Fruit fly (Drosophila melanogaster) whole organism, embryonic: ENCODE data around the gene CG32087.
A peak's percentile ranks its signal among the peaks of the same experiment; 100 is the strongest.

ENCODE experiments used
- Awh ChIP-seq: fragments of 200-800 bp; sonication (Bioruptor generic); IDR thresholded peaks from 2 replicates; pipeline ENCODE4, ENCODE4 v1.3.6; 2022; ENCODE audit warnings: missing biosample characterization, missing genetic modification characterization
- Bteb2 ChIP-seq: fragments of 200-800 bp; sonication (Bioruptor generic); optimal IDR thresholded peaks from 2 replicates; lab custom pipeline; 2016; ENCODE audit warnings: missing biosample characterization, missing genetic modification characterization
- CG10147 ChIP-seq: fragments of 200-800 bp; sonication (Bioruptor generic); optimal IDR thresholded peaks from 2 replicates; lab custom pipeline; 2019; ENCODE audit warnings: missing biosample characterization, mild to moderate bottlenecking, missing genetic modification characterization, moderate library complexity
- CG1024 ChIP-seq: fragments of 200-800 bp; sonication (Bioruptor generic); IDR thresholded peaks from 2 replicates; pipeline ENCODE4 v1.3.6; 2022; ENCODE audit warnings: missing biosample characterization, missing genetic modification characterization
- CG10431 ChIP-seq: fragments of 200-800 bp; sonication (Bioruptor generic); optimal IDR thresholded peaks from 3 replicates; lab custom pipeline; 2018; ENCODE audit warnings: missing biosample characterization, mild to moderate bottlenecking, missing genetic modification characterization
- CG10462 ChIP-seq: fragments of 200-800 bp; sonication (Bioruptor generic); optimal IDR thresholded peaks from 2 replicates; lab custom pipeline; 2016; ENCODE audit warnings: missing biosample characterization, missing genetic modification characterization
- CG11085 ChIP-seq: fragments of 200-800 bp; sonication (Bioruptor generic); IDR thresholded peaks from 2 replicates; pipeline ENCODE4 v1.3.6; 2022; ENCODE audit warnings: missing biosample characterization, missing genetic modification characterization
- CG11247 ChIP-seq: fragments of 200-800 bp; sonication (Bioruptor generic); IDR thresholded peaks from 2 replicates; pipeline ENCODE4 v1.3.6; 2022; ENCODE audit warnings: missing biosample characterization, missing genetic modification characterization
- CG12104 ChIP-seq: fragments of 200-800 bp; sonication (Bioruptor generic); optimal IDR thresholded peaks from 3 replicates; lab custom pipeline; 2016; ENCODE audit warnings: missing biosample characterization, missing genetic modification characterization
- CG13123 ChIP-seq: fragments of 200-800 bp; sonication (Bioruptor generic); optimal IDR thresholded peaks from 2 replicates; lab custom pipeline; 2016; ENCODE audit warnings: missing biosample characterization, missing genetic modification characterization
- CG13775 ChIP-seq: fragments of 200-800 bp; sonication (Bioruptor generic); optimal IDR thresholded peaks from 3 replicates; lab custom pipeline; 2017; ENCODE audit warnings: missing biosample characterization, mild to moderate bottlenecking, missing genetic modification characterization
- CG13894 ChIP-seq: fragments of 200-800 bp; sonication (Bioruptor generic); optimal IDR thresholded peaks from 3 replicates; lab custom pipeline; 2018; ENCODE audit warnings: missing biosample characterization, mild to moderate bottlenecking, missing genetic modification characterization, moderate library complexity
- CG14441 ChIP-seq: fragments of 200-800 bp; sonication (Bioruptor generic); IDR thresholded peaks from 2 replicates; pipeline ENCODE4 v1.3.6; 2022; ENCODE audit warnings: missing biosample characterization, missing genetic modification characterization
- CG15514 ChIP-seq: fragments of 200-800 bp; sonication (Bioruptor generic); optimal IDR thresholded peaks from 3 replicates; lab custom pipeline; 2017; ENCODE audit warnings: missing biosample characterization, missing genetic modification characterization, mild to moderate bottlenecking, moderate library complexity, missing genetic modification reagents
- CG17829 ChIP-seq: fragments of 200-800 bp; optimal IDR thresholded peaks from 2 replicates; lab custom pipeline; 2019; ENCODE audit warnings: missing biosample characterization, mild to moderate bottlenecking, missing genetic modification characterization, moderate library complexity
- CG18599 ChIP-seq: fragments of 200-800 bp; sonication (Bioruptor generic); optimal IDR thresholded peaks from 3 replicates; lab custom pipeline; 2017; ENCODE audit warnings: missing biosample characterization, missing genetic modification characterization, mild to moderate bottlenecking, moderate library complexity, missing genetic modification reagents
- CG2678 ChIP-seq: fragments of 200-800 bp; sonication (Bioruptor generic); optimal IDR thresholded peaks from 3 replicates; lab custom pipeline; 2019; ENCODE audit warnings: missing biosample characterization, mild to moderate bottlenecking, missing genetic modification characterization, moderate library complexity
- CG2889 ChIP-seq: fragments of 200-800 bp; sonication (Bioruptor generic); IDR thresholded peaks from 3 replicates; pipeline ENCODE4 v1.3.6; 2022; ENCODE audit warnings: missing biosample characterization, missing genetic modification characterization
- CG30020 ChIP-seq: fragments of 200-800 bp; optimal IDR thresholded peaks from 2 replicates; lab custom pipeline; 2019; ENCODE audit warnings: missing biosample characterization, mild to moderate bottlenecking, missing genetic modification characterization, moderate library complexity
- CG3407 ChIP-seq: fragments of 200-800 bp; sonication (Bioruptor generic); optimal IDR thresholded peaks from 2 replicates; lab custom pipeline; 2018; ENCODE audit warnings: missing biosample characterization, mild to moderate bottlenecking, missing genetic modification characterization
- CG3726 ChIP-seq: fragments of 200-800 bp; sonication (Bioruptor generic); IDR thresholded peaks from 3 replicates; pipeline ENCODE4, ENCODE4 v1.3.6; 2022; ENCODE audit warnings: missing biosample characterization, missing genetic modification characterization
- CG3995 ChIP-seq: fragments of 200-800 bp; sonication (Bioruptor generic); optimal IDR thresholded peaks from 3 replicates; lab custom pipeline; 2016; ENCODE audit warnings: missing biosample characterization, missing genetic modification characterization
- CG42726 ChIP-seq: fragments of 200-800 bp; sonication (Bioruptor generic); IDR thresholded peaks from 2 replicates; pipeline ENCODE4 v1.3.6; 2022; ENCODE audit warnings: missing biosample characterization, missing genetic modification characterization; ENCODE audit not compliant: partially characterized antibody
- CG4854 ChIP-seq: fragments of 200-800 bp; sonication (Bioruptor generic); optimal IDR thresholded peaks from 2 replicates; lab custom pipeline; 2016; ENCODE audit warnings: missing biosample characterization, missing genetic modification characterization, inconsistent platforms
- CG7556 ChIP-seq: fragments of 200-800 bp; sonication (Bioruptor generic); optimal IDR thresholded peaks from 2 replicates; lab custom pipeline; 2017; ENCODE audit warnings: missing biosample characterization, mild to moderate bottlenecking, missing genetic modification characterization
- CG8944 ChIP-seq: fragments of 200-800 bp; sonication (Bioruptor generic); optimal IDR thresholded peaks from 3 replicates; lab custom pipeline; 2016; ENCODE audit warnings: missing biosample characterization, missing genetic modification characterization
- CG9797 ChIP-seq: fragments of 200-800 bp; sonication (Bioruptor generic); optimal IDR thresholded peaks from 3 replicates; lab custom pipeline; 2018; ENCODE audit warnings: missing biosample characterization, mild to moderate bottlenecking, missing genetic modification characterization
- CG9876 ChIP-seq: fragments of 200-800 bp; sonication (Bioruptor generic); optimal IDR thresholded peaks from 2 replicates; lab custom pipeline; 2016; ENCODE audit warnings: missing biosample characterization, missing genetic modification characterization
- Hey ChIP-seq: fragments of 200-800 bp; sonication (Bioruptor generic); optimal IDR thresholded peaks from 3 replicates; lab custom pipeline; 2018; ENCODE audit warnings: missing biosample characterization, mild to moderate bottlenecking, missing genetic modification characterization
- Hr39 ChIP-seq: fragments of >200 bp; optimal IDR thresholded peaks from 2 replicates; lab custom pipeline; 2017
- Lhr ChIP-seq: fragments of 200-800 bp; sonication (Bioruptor generic); optimal IDR thresholded peaks from 3 replicates; lab custom pipeline; 2017; ENCODE audit warnings: mild to moderate bottlenecking, missing biosample characterization, missing genetic modification reagents, missing genetic modification characterization
- MESR4 ChIP-seq: fragments of 200-800 bp; sonication (Bioruptor generic); optimal IDR thresholded peaks from 2 replicates; lab custom pipeline; 2018; ENCODE audit warnings: missing biosample characterization, mild to moderate bottlenecking, missing genetic modification characterization, moderate library complexity
- MTF-1 ChIP-seq: fragments of 200-800 bp; sonication (Bioruptor generic); optimal IDR thresholded peaks from 2 replicates; lab custom pipeline; 2018; ENCODE audit warnings: missing biosample characterization, mild to moderate bottlenecking, missing genetic modification characterization, borderline replicate concordance
- Nf-YC ChIP-seq: fragments of 200-800 bp; optimal IDR thresholded peaks from 3 replicates; lab custom pipeline; 2019; ENCODE audit warnings: missing biosample characterization, mild to moderate bottlenecking, missing genetic modification characterization, moderate library complexity
- Opbp ChIP-seq: fragments of 200-800 bp; sonication (Bioruptor generic); IDR thresholded peaks from 3 replicates; pipeline ENCODE4 v1.3.6; 2022; ENCODE audit warnings: missing biosample characterization, missing genetic modification characterization; ENCODE audit not compliant: partially characterized antibody
- Optix ChIP-seq: fragments of 200-800 bp; sonication (Bioruptor generic); IDR thresholded peaks from 3 replicates; pipeline ENCODE4 v1.3.6; 2022; ENCODE audit warnings: missing biosample characterization, missing genetic modification characterization
- Trl ChIP-seq, 3 experiments: fragments of >200 bp in 2 of 3; fragments of 200-800 bp in 1 of 3; sonication (Bioruptor generic) in 1 of 3; optimal IDR thresholded peaks; 2 replicates in 1 of 3; 3 replicates in 2 of 3; lab custom pipeline; 2016 to 2017; ENCODE audit warnings: missing biosample characterization in 1 of 3, missing genetic modification characterization in 1 of 3
- btn ChIP-seq: fragments of 200-800 bp; sonication (Bioruptor generic); optimal IDR thresholded peaks from 2 replicates; lab custom pipeline; 2016; ENCODE audit warnings: missing biosample characterization, missing genetic modification characterization
- chn ChIP-seq: fragments of 200-800 bp; sonication (Bioruptor generic); optimal IDR thresholded peaks from 2 replicates; lab custom pipeline; 2016; ENCODE audit warnings: missing biosample characterization, missing genetic modification characterization
- disco-r ChIP-seq: fragments of 200-800 bp; sonication (Bioruptor generic); optimal IDR thresholded peaks from 2 replicates; lab custom pipeline; 2016; ENCODE audit warnings: missing biosample characterization, missing genetic modification characterization
- dmrt11E ChIP-seq: fragments of 200-800 bp; sonication (Bioruptor generic); optimal IDR thresholded peaks from 3 replicates; lab custom pipeline; 2018; ENCODE audit warnings: missing biosample characterization, mild to moderate bottlenecking, missing genetic modification characterization, moderate library complexity
- eve ChIP-seq, 2 experiments: fragments of >200 bp; optimal IDR thresholded peaks; 2 replicates each; lab custom pipeline; 2017; ENCODE audit warnings: missing biosample characterization in 2 of 2, missing genetic modification characterization in 2 of 2
- ftz-f1 ChIP-seq: fragments of 200-800 bp; sonication (Bioruptor generic); optimal IDR thresholded peaks from 2 replicates; lab custom pipeline; 2016; ENCODE audit warnings: missing biosample characterization, missing genetic modification characterization
- gfzf ChIP-seq: fragments of 200-800 bp; sonication (Bioruptor generic); optimal IDR thresholded peaks from 2 replicates; lab custom pipeline; 2016; ENCODE audit warnings: missing biosample characterization, mild to moderate bottlenecking, missing genetic modification characterization, moderate library complexity
- grau ChIP-seq: fragments of 200-800 bp; optimal IDR thresholded peaks from 3 replicates; lab custom pipeline; 2019; ENCODE audit warnings: missing biosample characterization, mild to moderate bottlenecking, missing genetic modification characterization, moderate library complexity
- gt ChIP-seq: fragments of 200-800 bp; sonication (Bioruptor generic); IDR thresholded peaks from 2 replicates; pipeline ENCODE4 v1.3.6; 2022; ENCODE audit warnings: missing biosample characterization, missing genetic modification characterization
- hth ChIP-seq: fragments of >200 bp; optimal IDR thresholded peaks from 2 replicates; lab custom pipeline; 2017; ENCODE audit warnings: inconsistent platforms
- jigr1 ChIP-seq: fragments of 200-800 bp; sonication (Bioruptor generic); IDR thresholded peaks from 3 replicates; pipeline ENCODE4 v1.3.6; 2022; ENCODE audit warnings: missing biosample characterization, missing genetic modification characterization
- jing ChIP-seq: fragments of 200-800 bp; sonication (Bioruptor generic); optimal IDR thresholded peaks from 2 replicates; lab custom pipeline; 2018; ENCODE audit warnings: missing biosample characterization, mild to moderate bottlenecking, missing genetic modification characterization
- repo ChIP-seq: fragments of 200-800 bp; sonication (Bioruptor generic); optimal IDR thresholded peaks from 2 replicates; lab custom pipeline; 2016; ENCODE audit warnings: missing biosample characterization, missing genetic modification characterization
- sens-2 ChIP-seq: fragments of 200-800 bp; sonication (Bioruptor generic); IDR thresholded peaks from 2 replicates; pipeline ENCODE4 v1.3.6; 2022; ENCODE audit warnings: missing biosample characterization, missing genetic modification characterization
- wdn ChIP-seq: fragments of 200-800 bp; sonication (Bioruptor generic); IDR thresholded peaks from 2 replicates; pipeline ENCODE4 v1.3.6; 2022; ENCODE audit warnings: missing biosample characterization, missing genetic modification characterization

Gene CG32087

DNA sequence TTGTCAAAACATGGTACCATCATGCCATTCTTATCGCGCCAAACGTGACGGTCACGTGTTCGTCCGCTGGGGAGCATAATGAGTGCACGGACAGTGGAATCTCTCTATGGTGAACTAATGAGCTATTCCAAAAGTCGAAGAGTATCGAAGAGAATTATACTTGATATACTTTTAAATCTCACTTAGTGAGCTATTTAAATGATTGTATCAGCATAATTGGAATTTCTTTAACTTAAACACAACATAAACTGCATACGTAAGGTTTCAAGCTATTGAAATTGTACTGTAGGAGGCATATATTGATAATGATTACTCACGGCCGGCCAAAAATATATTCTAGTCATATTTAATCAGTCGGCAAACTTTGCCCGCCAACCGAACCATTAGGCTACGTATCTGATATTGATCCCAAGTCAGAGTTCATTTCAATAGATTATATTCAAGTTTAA is 10.4 kb upstream of the CG32087 start (continued):
- TF ChIP-seq MESR4 (GFP tag; lab: Kevin White, UChicago): no peak
- no peak for TF ChIP-seq CG2889 (GFP tag; lab: Robert Waterston, UW)
- TF ChIP-seq CG17829 (tag; lab: Kevin White, UChicago): no peak
- TF ChIP-seq CG10147 (GFP tag; lab: Kevin White, UChicago): no peak
- no peak for TF ChIP-seq CG30020
- TF ChIP-seq ftz-f1 (GFP tag; lab: Kevin White, UChicago): no peak
- peak; percentile 40; the same call in 1 of the 2 replicates for TF ChIP-seq CG11247 (GFP tag; lab: Robert Waterston, UW)
- TF ChIP-seq Hr39 (lab: Kevin White, UChicago): no peak
- TF ChIP-seq sens-2 (GFP tag; lab: Robert Waterston, UW): no peak
- no peak for TF ChIP-seq wdn (GFP tag; lab: Robert Waterston, UW)
- peak; percentile 46 for TF ChIP-seq CG14441 (GFP tag; lab: Robert Waterston, UW)
- TF ChIP-seq CG42726 (GFP tag; lab: Robert Waterston, UW): no peak
- TF ChIP-seq grau (tag; lab: Kevin White, UChicago): peak; percentile 89
- TF ChIP-seq Opbp (GFP tag; lab: Robert Waterston, UW): no peak
- TF ChIP-seq CG12104 (GFP tag; lab: Kevin White, UChicago): no peak
- TF ChIP-seq CG3995 (GFP tag; lab: Kevin White, UChicago): no peak
- TF ChIP-seq Awh (GFP tag; lab: Robert Waterston, UW): no peak
- no peak for TF ChIP-seq disco-r (GFP tag; lab: Kevin White, UChicago)
- TF ChIP-seq CG10462 (GFP tag; lab: Kevin White, UChicago): no peak
- TF ChIP-seq jigr1 (GFP tag; lab: Robert Waterston, UW): no peak
- no peak for TF ChIP-seq CG13775 (GFP tag; lab: Kevin White, UChicago)
- no peak for TF ChIP-seq chn (GFP tag; lab: Kevin White, UChicago)
- TF ChIP-seq CG7556 (GFP tag; lab: Kevin White, UChicago): no peak
- no peak for TF ChIP-seq CG9876 (GFP tag; lab: Kevin White, UChicago)
- no peak for TF ChIP-seq Trl (optimal IDR thresholded peaks at IDR 0.05; lab: Kevin White, UChicago)
- no peak for TF ChIP-seq Trl (GFP tag; optimal IDR thresholded peaks at IDR 0.05; lab: Kevin White, UChicago)
- no peak for TF ChIP-seq CG2678
- TF ChIP-seq eve (GFP tag; optimal IDR thresholded peaks at IDR 0.05; lab: Kevin White, UChicago): no peak
- TF ChIP-seq CG3407: no peak
- TF ChIP-seq Hey (tag; lab: Kevin White, UChicago): no peak
- TF ChIP-seq Bteb2 (GFP tag; lab: Kevin White, UChicago): no peak
- peak; percentile 42 for TF ChIP-seq CG18599 (GFP tag; lab: Kevin White, UChicago)
- no peak for TF ChIP-seq CG13894 (tag; lab: Kevin White, UChicago)
- TF ChIP-seq jing (GFP tag; lab: Kevin White, UChicago): no peak
- no peak for TF ChIP-seq hth
- TF ChIP-seq CG8944 (GFP tag; lab: Kevin White, UChicago): no peak
- no peak for TF ChIP-seq CG1024 (GFP tag; lab: Robert Waterston, UW)
- TF ChIP-seq CG3726 (GFP tag; lab: Robert Waterston, UW): no peak
- no peak for TF ChIP-seq CG4854 (GFP tag; lab: Kevin White, UChicago)
- TF ChIP-seq CG13123: no peak
- TF ChIP-seq dmrt11E: no peak
- TF ChIP-seq CG10431 (GFP tag; lab: Kevin White, UChicago): no peak
- TF ChIP-seq CG9797: no peak
- no peak for TF ChIP-seq CG11085 (GFP tag; lab: Robert Waterston, UW)
- no peak for TF ChIP-seq MTF-1 (GFP tag; lab: Kevin White, UChicago)
- no peak for TF ChIP-seq Nf-YC (tag; lab: Kevin White, UChicago)
- TF ChIP-seq gt (GFP tag; lab: Robert Waterston, UW): no peak
- no peak for TF ChIP-seq Optix (GFP tag; lab: Robert Waterston, UW)
- TF ChIP-seq repo: no peak
- no peak for TF ChIP-seq btn
- no peak for TF ChIP-seq gfzf (GFP tag; lab: Kevin White, UChicago)
- TF ChIP-seq Lhr (GFP tag; lab: Kevin White, UChicago): no peak
- no peak for TF ChIP-seq CG15514 (GFP tag; lab: Kevin White, UChicago)
